Fruit fly (Drosophila melanogaster): ENCODE results near the gene Kdsr.

dm6 chr3R:25237314-25237713 lies 25.0 kb downstream of the Kdsr start, which contains the start of gene Jhbp7:
- TF ChIP-seq CG1620 (GFP tag; optimal IDR thresholded peaks at IDR 0.05) (no peak), kay (GFP tag; ENCODE audit: borderline replicate concordance) (no peak), tj (GFP tag; optimal IDR thresholded peaks at IDR 0.05) (no peak), Clk (GFP tag; optimal IDR thresholded peaks at IDR 0.05) (no peak), CG12768 (GFP tag; optimal IDR thresholded peaks at IDR 0.05) (no peak), CG5204 (GFP tag; optimal IDR thresholded peaks at IDR 0.05) (no peak), cic (GFP tag; optimal IDR thresholded peaks at IDR 0.05) (no peak), CG33017 (tag; optimal IDR thresholded peaks at IDR 0.05) (no peak), CG7101 (tag; optimal IDR thresholded peaks at IDR 0.05) (no peak), pad (GFP tag; optimal IDR thresholded peaks at IDR 0.05) (no peak), bab1 (GFP tag; optimal IDR thresholded peaks at IDR 0.05) (no peak), CG14711 (tag; optimal IDR thresholded peaks at IDR 0.05) (no peak), Crg-1 (GFP tag; optimal IDR thresholded peaks at IDR 0.05) (no peak)
